Worm (Caenorhabditis elegans) whole organism, late embryonic: ENCODE measurements around the gene ZK381.2.

Experiments used
- C08G9.2 ChIP-seq: sonication (generic microtip); optimal IDR thresholded peaks from 2 replicates; lab custom pipeline; 2016; ENCODE audit warnings: mild to moderate bottlenecking, missing genetic modification characterization, moderate library complexity, missing compliant biosample characterization
- C38D4.7 ChIP-seq: fragments of 200-800 bp; sonication (Bioruptor generic); optimal IDR thresholded peaks from 2 replicates; lab custom pipeline; 2018; ENCODE audit warnings: mild to moderate bottlenecking, missing genetic modification characterization, moderate library complexity, missing compliant biosample characterization
- F13H6.1 ChIP-seq: sonication (generic microtip); optimal IDR thresholded peaks from 2 replicates; lab custom pipeline; 2016; ENCODE audit warnings: missing genetic modification characterization, missing compliant biosample characterization
- T23F11.4 ChIP-seq: fragments of 200-800 bp; sonication (Bioruptor generic); optimal IDR thresholded peaks from 2 replicates; lab custom pipeline; 2018; ENCODE audit warnings: mild to moderate bottlenecking, missing genetic modification characterization, missing compliant biosample characterization
- ceh-19 ChIP-seq: fragments of 200-800 bp; sonication (Bioruptor generic); optimal IDR thresholded peaks from 2 replicates; lab custom pipeline; 2018; ENCODE audit warnings: mild to moderate bottlenecking, missing genetic modification characterization, missing compliant biosample characterization
- ceh-22 ChIP-seq: sonication (generic microtip); optimal IDR thresholded peaks from 2 replicates; lab custom pipeline; 2017; ENCODE audit warnings: missing biosample characterization, missing genetic modification characterization
- ceh-24 ChIP-seq: sonication (generic microtip); optimal IDR thresholded peaks from 2 replicates; lab custom pipeline; 2016; ENCODE audit warnings: mild to moderate bottlenecking, missing genetic modification characterization, missing compliant biosample characterization
- ceh-30 ChIP-seq: fragments of 150-350 bp; optimal IDR thresholded peaks from 2 replicates; lab custom pipeline; 2014; ENCODE audit warnings: missing biosample characterization, missing genetic modification characterization
- ceh-31 ChIP-seq: sonication (generic microtip); optimal IDR thresholded peaks from 2 replicates; lab custom pipeline; 2016; ENCODE audit warnings: missing genetic modification characterization, missing compliant biosample characterization
- ceh-48 ChIP-seq: sonication (generic microtip); optimal IDR thresholded peaks from 2 replicates; lab custom pipeline; 2016; ENCODE audit warnings: missing genetic modification characterization, inconsistent platforms, missing compliant biosample characterization
- ceh-6 ChIP-seq: fragments of 200-800 bp; sonication (Bioruptor generic); optimal IDR thresholded peaks from 2 replicates; lab custom pipeline; 2018; ENCODE audit warnings: mild to moderate bottlenecking, missing genetic modification characterization, missing compliant biosample characterization
- ceh-9 ChIP-seq: sonication (generic microtip); optimal IDR thresholded peaks from 2 replicates; lab custom pipeline; 2016; ENCODE audit warnings: mild to moderate bottlenecking, missing genetic modification characterization, inconsistent platforms, missing compliant biosample characterization
- che-1 ChIP-seq: sonication (generic microtip); optimal IDR thresholded peaks from 2 replicates; lab custom pipeline; 2016; ENCODE audit warnings: mild to moderate bottlenecking, missing genetic modification characterization, missing compliant biosample characterization
- elt-4 ChIP-seq: sonication (generic microtip); optimal IDR thresholded peaks from 2 replicates; lab custom pipeline; 2016; ENCODE audit warnings: missing genetic modification characterization, missing compliant biosample characterization
- eyg-1 ChIP-seq: sonication (generic microtip); optimal IDR thresholded peaks from 2 replicates; lab custom pipeline; 2016; ENCODE audit warnings: missing genotype, missing genetic modification characterization, missing compliant biosample characterization
- fax-1 ChIP-seq: sonication (generic microtip); optimal IDR thresholded peaks from 2 replicates; lab custom pipeline; 2016; ENCODE audit warnings: missing genotype, missing genetic modification characterization, missing compliant biosample characterization
- hlh-15 ChIP-seq: sonication (generic microtip); optimal IDR thresholded peaks from 2 replicates; lab custom pipeline; 2016; ENCODE audit warnings: missing genetic modification characterization, missing compliant biosample characterization
- hlh-8 ChIP-seq: sonication (generic microtip); optimal IDR thresholded peaks from 2 replicates; lab custom pipeline; 2016; ENCODE audit warnings: missing genotype, missing genetic modification characterization, missing compliant biosample characterization
- lin-11 ChIP-seq: fragments of 200-800 bp; sonication (Bioruptor generic); optimal IDR thresholded peaks from 2 replicates; lab custom pipeline; 2018; ENCODE audit warnings: mild to moderate bottlenecking, missing genetic modification characterization, missing compliant biosample characterization
- nhr-232 ChIP-seq: sonication (generic microtip); optimal IDR thresholded peaks from 2 replicates; lab custom pipeline; 2016; ENCODE audit warnings: missing genetic modification characterization, missing compliant biosample characterization
- npax-4 ChIP-seq: sonication (generic microtip); optimal IDR thresholded peaks from 2 replicates; lab custom pipeline; 2016; ENCODE audit warnings: missing genetic modification characterization, missing compliant biosample characterization
- odd-2 ChIP-seq: sonication (generic microtip); optimal IDR thresholded peaks from 2 replicates; lab custom pipeline; 2017; ENCODE audit warnings: antibody characterized with exemption, mild to moderate bottlenecking, missing genetic modification characterization, missing compliant biosample characterization
- pax-1 ChIP-seq: fragments of 150-350 bp; optimal IDR thresholded peaks from 2 replicates; lab custom pipeline; 2014; ENCODE audit warnings: missing biosample characterization, missing genetic modification characterization
- pha-2 ChIP-seq: sonication (generic microtip); optimal IDR thresholded peaks from 2 replicates; lab custom pipeline; 2017; ENCODE audit warnings: mild to moderate bottlenecking, missing genetic modification characterization, missing compliant biosample characterization
- pros-1 ChIP-seq: fragments of 150-350 bp; optimal IDR thresholded peaks from 2 replicates; lab custom pipeline; 2014; ENCODE audit warnings: missing biosample characterization, missing genetic modification reagents, missing genetic modification characterization
- sdc-2 ChIP-seq: sonication (generic microtip); optimal IDR thresholded peaks from 2 replicates; lab custom pipeline; 2016; ENCODE audit warnings: missing genotype, missing genetic modification characterization, missing compliant biosample characterization
- sox-2 ChIP-seq: fragments of 200-800 bp; sonication (Bioruptor generic); IDR thresholded peaks from 2 replicates; pipeline ENCODE4 v1.3.6; 2022; ENCODE audit warnings: missing genetic modification reagents, missing genetic modification characterization, missing compliant biosample characterization
- sox-4 ChIP-seq: sonication (generic microtip); optimal IDR thresholded peaks from 2 replicates; lab custom pipeline; 2017; ENCODE audit warnings: mild to moderate bottlenecking, missing genetic modification characterization, inconsistent platforms, missing compliant biosample characterization
- tbx-7 ChIP-seq: sonication (generic microtip); optimal IDR thresholded peaks from 2 replicates; lab custom pipeline; 2016; ENCODE audit warnings: missing genotype, missing genetic modification characterization, missing compliant biosample characterization
- ttx-3 ChIP-seq: sonication (generic microtip); optimal IDR thresholded peaks from 2 replicates; lab custom pipeline; 2016; ENCODE audit warnings: missing genetic modification reagents, missing genetic modification characterization, missing compliant biosample characterization
- unc-42 ChIP-seq: sonication (generic microtip); optimal IDR thresholded peaks from 2 replicates; lab custom pipeline; 2016; ENCODE audit warnings: missing genotype, missing genetic modification characterization, missing compliant biosample characterization
- unc-55 ChIP-seq: sonication (generic microtip); optimal IDR thresholded peaks from 2 replicates; lab custom pipeline; 2017; ENCODE audit warnings: missing biosample characterization, missing genetic modification reagents, missing genetic modification characterization
- unc-86 ChIP-seq: sonication (generic microtip); optimal IDR thresholded peaks from 2 replicates; lab custom pipeline; 2016; ENCODE audit warnings: missing genetic modification characterization, missing compliant biosample characterization
- zip-5 ChIP-seq: sonication (generic microtip); optimal IDR thresholded peaks from 2 replicates; lab custom pipeline; 2016; ENCODE audit warnings: missing genetic modification characterization, missing compliant biosample characterization
- ztf-16 ChIP-seq: sonication (generic microtip); optimal IDR thresholded peaks from 2 replicates; lab custom pipeline; 2017; ENCODE audit warnings: missing genetic modification characterization, missing compliant biosample characterization

The ZK381.2 gene

ce11 chrIV:6984449-6985380, 19.4 kb downstream of the ZK381.2 start:
- TF ChIP-seq unc-55 (GFP tag; lab: Kevin White, UChicago) = peak; percentile 67
- peak; percentile 12 for TF ChIP-seq pha-2 (tag; lab: Kevin White, UChicago)
- peak; percentile 91 for TF ChIP-seq pax-1 (tag; lab: Kevin White, UChicago)
- TF ChIP-seq ceh-31 (tag; lab: Kevin White, UChicago) = peak; percentile 32
- no peak for TF ChIP-seq pros-1
- TF ChIP-seq hlh-8 (tag; lab: Kevin White, UChicago) = no peak

ce11 chrIV:6986835-6987234, 21.5 kb downstream of the ZK381.2 start, which contains the start of gene prkl-1:
Gene prkl-1 (minus strand): TSS chrIV:6986935.
- TF ChIP-seq ceh-22 (tag; lab: Kevin White, UChicago) (no peak), C08G9.2 (tag; lab: Kevin White, UChicago) (no peak), fax-1 (tag; lab: Kevin White, UChicago) (no peak), zip-5 (tag; lab: Kevin White, UChicago) (no peak), ztf-16 (tag; lab: Kevin White, UChicago) (no peak), ceh-30 (tag; lab: Kevin White, UChicago) (no peak), ceh-9 (tag; lab: Kevin White, UChicago) (no peak)
- TF ChIP-seq, all 69 proteins: peak for 0

ce11 chrIV:6991070-6991469, 25.8 kb downstream of the ZK381.2 start:
- no peak for TF ChIP-seq F13H6.1
- TF ChIP-seq eyg-1 (tag; lab: Kevin White, UChicago) = no peak
- TF ChIP-seq unc-55 (GFP tag; lab: Kevin White, UChicago) = peak; percentile 74

- TF ChIP-seq pros-1 (no peak), unc-86 (tag; lab: Kevin White, UChicago) (no peak), sox-2 (GFP tag; lab: Robert Waterston, UW) (no peak), ceh-48 (tag; lab: Kevin White, UChicago) (no peak), odd-2 (tag; lab: Kevin White, UChicago) (no peak)
- TF ChIP-seq, all 69 proteins: peak for 0
These were observed 32.6 kb downstream of the ZK381.2 start for ce11 chrIV:6997918-6998317.

- TF ChIP-seq unc-42 (no peak), ztf-16 (tag; lab: Kevin White, UChicago) (no peak), pros-1 (no peak), F13H6.1 (no peak), hlh-15 (tag; lab: Kevin White, UChicago) (no peak)
These were observed 33.9 kb downstream of the ZK381.2 start, which contains the start of gene C25A8.5 for ce11 chrIV:6999206-6999605. Gene C25A8.5 (plus strand): TSS chrIV:6999506.

- TF ChIP-seq lin-11 (tag; lab: Kevin White, UChicago) (no peak), ceh-24 (tag; lab: Kevin White, UChicago) (no peak), C38D4.7 (GFP tag; lab: Kevin White, UChicago) (no peak), sox-2 (GFP tag; lab: Robert Waterston, UW) (no peak), sox-4 (tag; lab: Kevin White, UChicago) (no peak), ceh-6 (GFP tag; lab: Kevin White, UChicago) (no peak), sdc-2 (no peak)
These were observed 38.0 kb downstream of the ZK381.2 start, which contains the start of gene cht-3 for ce11 chrIV:7003323-7003722. Gene cht-3 (plus strand): TSS chrIV:7003623.

- TF ChIP-seq tbx-7 (tag; lab: Kevin White, UChicago) (no peak), elt-4 (tag; lab: Kevin White, UChicago) (no peak), lin-11 (tag; lab: Kevin White, UChicago) (no peak), ztf-16 (tag; lab: Kevin White, UChicago) (no peak), ceh-19 (GFP tag; lab: Kevin White, UChicago) (no peak), ceh-9 (tag; lab: Kevin White, UChicago) (no peak), ttx-3 (tag; lab: Kevin White, UChicago) (no peak), nhr-232 (tag; lab: Kevin White, UChicago) (no peak), npax-4 (no peak), zip-5 (tag; lab: Kevin White, UChicago) (no peak), unc-55 (GFP tag; lab: Kevin White, UChicago) (no peak), che-1 (tag; lab: Kevin White, UChicago) (no peak), pax-1 (tag; lab: Kevin White, UChicago) (no peak), T23F11.4 (GFP tag; lab: Kevin White, UChicago) (no peak), F13H6.1 (no peak), ceh-24 (tag; lab: Kevin White, UChicago) (no peak), pros-1 (no peak), sox-2 (GFP tag; lab: Robert Waterston, UW) (no peak), fax-1 (tag; lab: Kevin White, UChicago) (no peak)
These were observed 44.2 kb downstream of the ZK381.2 start, which contains the start of gene C25A8.2 for ce11 chrIV:7009531-7009930. Gene C25A8.2 (plus strand): TSS chrIV:7009831.
